Worm (Caenorhabditis elegans) whole organism, mixed stage, embryonic: ENCODE results near the gene sftb-2.

Experiments used
- lin-13 ChIP-seq: fragments of 150-350 bp; optimal IDR thresholded peaks from 2 replicates; lab custom pipeline; 2014; ENCODE audit warnings: missing biosample characterization, missing genetic modification characterization
- lsy-2 ChIP-seq: fragments of 150-350 bp; optimal IDR thresholded peaks from 2 replicates; lab custom pipeline; 2014; ENCODE audit warnings: missing biosample characterization, missing genetic modification characterization
- mab-5 ChIP-seq: fragments of 150-350 bp; optimal IDR thresholded peaks from 2 replicates; lab custom pipeline; 2014; ENCODE audit warnings: missing biosample characterization, missing genetic modification characterization
- nhr-12 ChIP-seq: fragments of 150-350 bp; optimal IDR thresholded peaks from 2 replicates; lab custom pipeline; 2014; ENCODE audit warnings: missing biosample characterization, missing genetic modification characterization
- pha-4 ChIP-seq: fragments of 150-350 bp; optimal IDR thresholded peaks from 2 replicates; lab custom pipeline; 2018; ENCODE audit warnings: missing biosample characterization, missing genetic modification reagents, missing genetic modification characterization
- sem-2 ChIP-seq: fragments of 200-800 bp; sonication (Bioruptor generic); optimal IDR thresholded peaks from 2 replicates; lab custom pipeline; 2018; ENCODE audit warnings: mild to moderate bottlenecking, missing genetic modification characterization, missing compliant biosample characterization
- snpc-4 ChIP-seq: fragments of 150-350 bp; optimal IDR thresholded peaks from 2 replicates; lab custom pipeline; 2014; ENCODE audit warnings: missing biosample characterization, missing genetic modification characterization
- unc-62 ChIP-seq: fragments of 150-350 bp; optimal IDR thresholded peaks from 2 replicates; lab custom pipeline; 2014; ENCODE audit warnings: missing biosample characterization, missing genetic modification reagents, missing genetic modification characterization
- ztf-11 ChIP-seq: fragments of 150-350 bp; optimal IDR thresholded peaks from 2 replicates; lab custom pipeline; 2014; ENCODE audit warnings: missing biosample characterization, missing genetic modification characterization

DNA sequence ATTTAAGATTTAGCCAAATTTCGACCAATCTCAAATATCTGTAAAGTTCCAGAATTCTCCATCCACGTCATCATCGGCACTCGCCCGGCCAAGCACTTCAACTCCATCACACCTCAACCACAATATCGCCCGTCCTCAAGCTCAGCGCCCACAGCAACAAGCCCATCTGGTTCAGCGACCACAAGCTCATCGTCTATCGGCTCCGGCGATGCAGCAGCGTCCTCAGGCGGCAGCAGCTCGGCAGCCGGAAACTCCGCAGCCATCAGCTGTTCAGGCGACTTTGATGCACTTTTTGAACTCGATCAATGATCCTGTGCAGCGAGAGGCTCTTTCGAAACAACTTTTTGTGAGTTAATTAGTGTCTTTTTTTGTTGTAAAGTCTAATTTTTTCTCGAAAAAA, 10.7 kb upstream of the sftb-2 start:
- TF ChIP-seq lin-13 (no peak), lsy-2 (no peak), unc-62 (GFP tag; lab: Kevin White, UChicago) (no peak), mab-5 (tag; lab: Kevin White, UChicago) (no peak), sem-2 (GFP tag; lab: Kevin White, UChicago) (no peak), snpc-4 (tag; lab: Kevin White, UChicago) (no peak), pha-4 (tag; lab: Kevin White, UChicago) (no peak), nhr-12 (no peak), ztf-11 (tag; lab: Kevin White, UChicago) (no peak)
